Fruit fly (Drosophila melanogaster) whole organism, adult: Measurements from ENCODE around the gene Atg13.

ENCODE experiments used
- CG33017 ChIP-seq: fragments of 200-800 bp; sonication (Bioruptor generic); optimal IDR thresholded peaks from 2 replicates; lab custom pipeline; 2018; ENCODE audit warnings: missing biosample characterization, mild to moderate bottlenecking, missing genetic modification characterization, moderate library complexity
- Clk ChIP-seq: fragments of 200-800 bp; sonication (Bioruptor generic); optimal IDR thresholded peaks from 2 replicates; lab custom pipeline; 2017; ENCODE audit warnings: missing biosample characterization, missing genetic modification characterization
- cnc ChIP-seq, 2 experiments: fragments of >200 bp; optimal IDR thresholded peaks; 2 replicates each; lab custom pipeline; 2017
- kay ChIP-seq: fragments of 200-800 bp; sonication (Bioruptor generic); peaks from one replicate; lab custom pipeline; 2016; ENCODE audit warnings: missing biosample characterization, missing genetic modification characterization, borderline replicate concordance

dm6 chr3R:8317709-8318335 is 31.8 kb upstream of the Atg13 start:
- no peak for TF ChIP-seq cnc (optimal IDR thresholded peaks at IDR 0.05; lab: Kevin White, UChicago)
- TF ChIP-seq Clk = no peak
- no peak for TF ChIP-seq kay
- TF ChIP-seq CG33017 (tag; lab: Kevin White, UChicago) = peak; percentile 60
